Worm (Caenorhabditis elegans) whole organism, L3 larva: ENCODE results near the gene Y54G2A.37.

ENCODE experiments used
- R02D3.7 ChIP-seq: fragments of 150-350 bp; optimal IDR thresholded peaks from 2 replicates; lab custom pipeline; 2014; ENCODE audit warnings: missing biosample characterization, missing genetic modification characterization
- ZK546.5 ChIP-seq: sonication (generic microtip); optimal IDR thresholded peaks from 2 replicates; lab custom pipeline; 2017; ENCODE audit warnings: missing biosample characterization, missing genetic modification characterization
- aly-2 ChIP-seq: fragments of 150-350 bp; optimal IDR thresholded peaks from 2 replicates; lab custom pipeline; 2014; ENCODE audit warnings: missing biosample characterization, missing genetic modification characterization
- ama-1 ChIP-seq: fragments of 150-350 bp; optimal IDR thresholded peaks from 2 replicates; lab custom pipeline; 2018
- ceh-16 ChIP-seq: sonication (generic microtip); optimal IDR thresholded peaks from 2 replicates; lab custom pipeline; 2017; ENCODE audit warnings: missing biosample characterization, missing genetic modification characterization
- ceh-28 ChIP-seq: fragments of 150-350 bp; optimal IDR thresholded peaks from 2 replicates; lab custom pipeline; 2014; ENCODE audit warnings: missing biosample characterization, missing genetic modification reagents, missing genetic modification characterization
- ceh-82 ChIP-seq: fragments of 150-350 bp; optimal IDR thresholded peaks from 2 replicates; lab custom pipeline; 2014; ENCODE audit warnings: missing biosample characterization, missing genetic modification characterization
- daf-12 ChIP-seq: fragments of 150-350 bp; optimal IDR thresholded peaks from 2 replicates; lab custom pipeline; 2014; ENCODE audit warnings: missing biosample characterization, missing genetic modification reagents, missing genetic modification characterization
- egl-5 ChIP-seq: fragments of 150-350 bp; optimal IDR thresholded peaks from 2 replicates; lab custom pipeline; 2017; ENCODE audit warnings: missing biosample characterization, missing genetic modification reagents, missing genetic modification characterization, inconsistent platforms
- elt-2 ChIP-seq: sonication (generic microtip); optimal IDR thresholded peaks from 2 replicates; lab custom pipeline; 2016; ENCODE audit warnings: missing genetic modification reagents, mild to moderate bottlenecking, missing genetic modification characterization, missing compliant biosample characterization
- elt-3 ChIP-seq, 3 experiments: fragments of 150-350 bp in 1 of 3; sonication (generic microtip) in 2 of 3; optimal IDR thresholded peaks; 2 replicates in 2 of 3; 4 replicates in 1 of 3; lab custom pipeline; 2014 to 2017; ENCODE audit warnings: missing biosample characterization in 3 of 3, missing genetic modification characterization in 3 of 3
- eor-1 ChIP-seq, 2 experiments: fragments of 150-350 bp; optimal IDR thresholded peaks; 2 replicates each; lab custom pipeline; 2014 to 2018; ENCODE audit warnings: missing biosample characterization in 2 of 2, missing genetic modification characterization in 2 of 2
- fkh-10 ChIP-seq: sonication (generic microtip); optimal IDR thresholded peaks from 2 replicates; lab custom pipeline; 2017; ENCODE audit warnings: missing biosample characterization, missing genetic modification reagents, missing genetic modification characterization
- fkh-2 ChIP-seq: fragments of 150-350 bp; optimal IDR thresholded peaks from 2 replicates; lab custom pipeline; 2014; ENCODE audit warnings: missing biosample characterization, missing genetic modification reagents, missing genetic modification characterization
- fos-1 ChIP-seq: fragments of 150-350 bp; optimal IDR thresholded peaks from 2 replicates; lab custom pipeline; 2014; ENCODE audit warnings: missing biosample characterization, missing genetic modification characterization
- hmg-11 ChIP-seq: sonication (generic microtip); optimal IDR thresholded peaks from 2 replicates; lab custom pipeline; 2016; ENCODE audit warnings: missing genetic modification characterization, missing compliant biosample characterization
- jun-1 ChIP-seq: fragments of 150-350 bp; optimal IDR thresholded peaks from 2 replicates; lab custom pipeline; 2014; ENCODE audit warnings: missing biosample characterization, missing genetic modification reagents, missing genetic modification characterization
- lin-15B ChIP-seq: fragments of 150-350 bp; optimal IDR thresholded peaks from 2 replicates; lab custom pipeline; 2014; ENCODE audit warnings: missing biosample characterization, missing genetic modification characterization
- lin-39 ChIP-seq: fragments of 150-350 bp; optimal IDR thresholded peaks from 2 replicates; lab custom pipeline; 2018; ENCODE audit warnings: missing biosample characterization, missing genetic modification reagents, missing genetic modification characterization
- lsy-12 ChIP-seq: sonication (generic microtip); optimal IDR thresholded peaks from 2 replicates; lab custom pipeline; 2016; ENCODE audit warnings: mild to moderate bottlenecking, missing genetic modification characterization, missing compliant biosample characterization
- mdl-1 ChIP-seq: fragments of 150-350 bp; optimal IDR thresholded peaks from 2 replicates; lab custom pipeline; 2014; ENCODE audit warnings: missing biosample characterization, missing genetic modification characterization
- nfya-1 ChIP-seq: sonication (generic microtip); optimal IDR thresholded peaks from 2 replicates; lab custom pipeline; 2017; ENCODE audit warnings: missing genetic modification characterization, mild to moderate bottlenecking, missing compliant biosample characterization, antibody characterized with exemption, moderate library complexity; ENCODE audit not compliant: insufficient read depth
- nhr-12 ChIP-seq: fragments of 150-350 bp; optimal IDR thresholded peaks from 2 replicates; lab custom pipeline; 2014; ENCODE audit warnings: missing biosample characterization, missing genetic modification characterization
- nhr-23 ChIP-seq: fragments of 150-350 bp; optimal IDR thresholded peaks from 2 replicates; lab custom pipeline; 2014; ENCODE audit warnings: missing biosample characterization, missing genetic modification reagents, missing genetic modification characterization
- nhr-237 ChIP-seq: fragments of 150-350 bp; optimal IDR thresholded peaks from 2 replicates; lab custom pipeline; 2014; ENCODE audit warnings: missing biosample characterization, missing genetic modification characterization
- nhr-25 ChIP-seq: sonication (generic microtip); optimal IDR thresholded peaks from 2 replicates; lab custom pipeline; 2017; ENCODE audit warnings: missing biosample characterization, missing genetic modification characterization
- nhr-28 ChIP-seq: fragments of 150-350 bp; optimal IDR thresholded peaks from 2 replicates; lab custom pipeline; 2014; ENCODE audit warnings: missing biosample characterization, missing genetic modification characterization
- nhr-43 ChIP-seq: sonication (generic microtip); optimal IDR thresholded peaks from 2 replicates; lab custom pipeline; 2016; ENCODE audit warnings: mild to moderate bottlenecking, missing genetic modification characterization, missing compliant biosample characterization; ENCODE audit not compliant: poor library complexity, severe bottlenecking
- nhr-67 ChIP-seq: fragments of 150-350 bp; optimal IDR thresholded peaks from 2 replicates; lab custom pipeline; 2014; ENCODE audit warnings: missing biosample characterization, missing genetic modification characterization
- nhr-76 ChIP-seq: fragments of 150-350 bp; sonication (generic microtip); optimal IDR thresholded peaks from 5 replicates; lab custom pipeline; 2014; ENCODE audit warnings: missing biosample characterization, missing genetic modification characterization
- nhr-77 ChIP-seq: fragments of 150-350 bp; optimal IDR thresholded peaks from 2 replicates; lab custom pipeline; 2014; ENCODE audit warnings: missing biosample characterization, missing genetic modification characterization
- pha-4 ChIP-seq: fragments of 150-350 bp; optimal IDR thresholded peaks from 2 replicates; lab custom pipeline; 2014; ENCODE audit warnings: missing biosample characterization, missing genetic modification reagents, missing genetic modification characterization
- pqm-1 ChIP-seq: fragments of 150-350 bp; optimal IDR thresholded peaks from 2 replicates; lab custom pipeline; 2017; ENCODE audit warnings: missing biosample characterization, missing genetic modification characterization, inconsistent platforms
- sea-2 ChIP-seq: fragments of 150-350 bp; sonication (generic microtip); optimal IDR thresholded peaks from 4 replicates; lab custom pipeline; 2014; ENCODE audit warnings: missing biosample characterization, missing genetic modification reagents, missing genetic modification characterization
- snpc-4 ChIP-seq: fragments of 150-350 bp; optimal IDR thresholded peaks from 2 replicates; lab custom pipeline; 2014; ENCODE audit warnings: missing biosample characterization, missing genetic modification characterization
- tbx-2 ChIP-seq: sonication (generic microtip); optimal IDR thresholded peaks from 2 replicates; lab custom pipeline; 2016; ENCODE audit warnings: mild to moderate bottlenecking, missing genetic modification characterization, missing compliant biosample characterization
- unc-39 ChIP-seq: sonication (generic microtip); optimal IDR thresholded peaks from 4 replicates; lab custom pipeline; 2017; ENCODE audit warnings: missing biosample characterization, missing genetic modification characterization
- unc-62 ChIP-seq: fragments of 150-350 bp; sonication (generic microtip); optimal IDR thresholded peaks from 4 replicates; lab custom pipeline; 2014; ENCODE audit warnings: missing biosample characterization, missing genetic modification reagents, missing genetic modification characterization
- zag-1 ChIP-seq: fragments of 150-350 bp; optimal IDR thresholded peaks from 2 replicates; lab custom pipeline; 2014; ENCODE audit warnings: missing biosample characterization, missing genetic modification characterization
- ztf-11 ChIP-seq: fragments of 150-350 bp; optimal IDR thresholded peaks from 2 replicates; lab custom pipeline; 2014; ENCODE audit warnings: missing biosample characterization, missing genetic modification characterization
- ztf-4 ChIP-seq: fragments of 150-350 bp; optimal IDR thresholded peaks from 2 replicates; lab custom pipeline; 2014; ENCODE audit warnings: missing biosample characterization, missing genetic modification characterization

The Y54G2A.37 gene

ce11 chrIV:2774500-2774899, 46.0 kb upstream of the Y54G2A.37 start:
- TF ChIP-seq ztf-11 (no peak), lsy-12 (tag; lab: Kevin White, UChicago) (peak; percentile 81), mdl-1 (tag; lab: Kevin White, UChicago) (peak; percentile 24), elt-2 (tag; lab: Kevin White, UChicago) (peak; percentile 34), egl-5 (tag; lab: Kevin White, UChicago) (peak; percentile 91), ceh-16 (tag; lab: Kevin White, UChicago) (no peak), nhr-28 (no peak), lin-39 (peak; percentile 71), nhr-43 (tag; lab: Kevin White, UChicago) (peak; percentile 58), zag-1 (tag; lab: Kevin White, UChicago) (no peak), eor-1 (tag; optimal IDR thresholded peaks at IDR 0.05; lab: Kevin White, UChicago) (no peak), sea-2 (GFP tag; lab: Kevin White, UChicago) (no peak), ama-1 (peak; percentile 76), pha-4 (tag; lab: Kevin White, UChicago) (peak; percentile 98), nhr-76 (tag; lab: Kevin White, UChicago) (no peak), hmg-11 (tag; lab: Kevin White, UChicago) (peak; percentile 66), pqm-1 (tag; lab: Kevin White, UChicago) (no peak), nhr-77 (tag; lab: Kevin White, UChicago) (no peak), nhr-23 (tag; lab: Kevin White, UChicago) (peak; percentile 46), nhr-67 (tag; lab: Kevin White, UChicago) (no peak), unc-62 (no peak), ceh-28 (tag; lab: Kevin White, UChicago) (peak; percentile 31), lin-15B (tag; lab: Kevin White, UChicago) (peak; percentile 40), ZK546.5 (no peak), fkh-2 (tag; lab: Kevin White, UChicago) (no peak), jun-1 (tag; lab: Kevin White, UChicago) (peak; percentile 45), daf-12 (tag; lab: Kevin White, UChicago) (no peak), aly-2 (tag; lab: Kevin White, UChicago) (no peak), nhr-237 (no peak), nhr-25 (tag; lab: Kevin White, UChicago) (peak; percentile 84), nfya-1 (tag; lab: Kevin White, UChicago) (peak; percentile 75), tbx-2 (no peak), snpc-4 (peak; percentile 40), R02D3.7 (tag; lab: Kevin White, UChicago) (no peak)

DNA sequence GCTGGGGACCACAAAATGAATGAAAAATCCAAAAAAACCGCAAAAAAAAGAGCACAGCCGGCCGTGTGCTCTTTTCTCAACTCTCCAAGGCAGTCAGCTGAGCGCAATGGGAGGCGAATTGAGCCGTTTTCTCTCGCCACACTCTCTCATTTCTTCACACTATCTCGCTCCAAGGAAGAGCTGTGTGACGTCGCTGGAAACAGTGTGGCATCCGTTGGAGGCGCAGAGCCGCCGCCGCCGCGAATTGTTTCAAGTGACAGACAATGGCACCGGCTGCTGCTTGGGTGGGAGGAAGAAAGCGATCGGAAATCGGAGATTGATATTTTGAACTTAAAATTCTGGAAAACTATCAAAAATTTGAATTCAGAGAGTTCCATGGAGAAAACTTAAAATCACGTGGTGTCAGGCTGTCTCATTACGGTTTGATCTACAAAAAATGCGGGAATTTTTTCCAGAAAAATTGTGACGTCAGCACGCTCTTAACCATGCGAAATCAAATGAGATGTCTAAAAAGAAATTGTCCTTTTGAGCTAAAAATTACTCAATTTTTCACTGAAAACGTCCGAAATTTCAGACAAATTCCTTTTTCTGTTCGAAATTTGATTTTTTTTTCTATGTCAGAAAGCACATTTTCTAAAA, 44.4 kb upstream of the Y54G2A.37 start:
- TF ChIP-seq jun-1 (tag; lab: Kevin White, UChicago) (no peak), fkh-2 (tag; lab: Kevin White, UChicago) (no peak), nhr-237 (no peak), nfya-1 (tag; lab: Kevin White, UChicago) (peak; percentile 57), nhr-12 (tag; lab: Kevin White, UChicago) (no peak), pha-4 (tag; lab: Kevin White, UChicago) (peak; percentile 46), nhr-76 (tag; lab: Kevin White, UChicago) (no peak), ama-1 (no peak), lin-39 (peak; percentile 78), egl-5 (tag; lab: Kevin White, UChicago) (no peak), ztf-4 (no peak), ceh-82 (tag; lab: Kevin White, UChicago) (no peak), R02D3.7 (tag; lab: Kevin White, UChicago) (no peak), fkh-10 (GFP tag; lab: Kevin White, UChicago) (no peak), fos-1 (tag; lab: Kevin White, UChicago) (no peak), tbx-2 (no peak), zag-1 (tag; lab: Kevin White, UChicago) (no peak), unc-39 (tag; lab: Kevin White, UChicago) (no peak), elt-2 (tag; lab: Kevin White, UChicago) (no peak), hmg-11 (tag; lab: Kevin White, UChicago) (peak; percentile 48), eor-1 (tag; optimal IDR thresholded peaks at IDR 0.05; lab: Kevin White, UChicago) (no peak), ceh-28 (tag; lab: Kevin White, UChicago) (no peak), lsy-12 (tag; lab: Kevin White, UChicago) (no peak), elt-3 (tag; optimal IDR thresholded peaks at IDR 0.05; lab: Kevin White, UChicago) (no peak), aly-2 (tag; lab: Kevin White, UChicago) (no peak), nhr-23 (tag; lab: Kevin White, UChicago) (no peak), ztf-11 (no peak), snpc-4 (peak; percentile 22)
